Worm (Caenorhabditis elegans) whole organism, L4 larva: ENCODE measurements around the gene F38A1.6.
A peak's percentile ranks its signal among the peaks of the same experiment; 100 is the strongest.

ENCODE experiments used
- T20F7.1 ChIP-seq: fragments of 200-800 bp; sonication (Bioruptor generic); optimal IDR thresholded peaks from 2 replicates; lab custom pipeline; 2018; ENCODE audit warnings: mild to moderate bottlenecking, missing genetic modification characterization, missing compliant biosample characterization
- ceh-82 ChIP-seq: sonication (generic microtip); optimal IDR thresholded peaks from 2 replicates; lab custom pipeline; 2017; ENCODE audit warnings: missing biosample characterization, missing genetic modification characterization
- daf-19 ChIP-seq: fragments of 200-800 bp; sonication (Bioruptor generic); conservative IDR thresholded peaks from 2 replicates; pipeline ENCODE4 v1.3.6; 2022; ENCODE audit warnings: missing genetic modification characterization, missing compliant biosample characterization
- dve-1 ChIP-seq: sonication (generic microtip); optimal IDR thresholded peaks from 2 replicates; lab custom pipeline; 2017; ENCODE audit warnings: antibody characterized with exemption, mild to moderate bottlenecking, missing genetic modification characterization, missing compliant biosample characterization; ENCODE audit not compliant: insufficient read depth
- mep-1 ChIP-seq: fragments of 150-350 bp; sonication (generic microtip); optimal IDR thresholded peaks from 3 replicates; lab custom pipeline; 2014; ENCODE audit warnings: missing biosample characterization, missing genetic modification characterization
- nhr-237 ChIP-seq: sonication (generic microtip); optimal IDR thresholded peaks from 2 replicates; lab custom pipeline; 2017; ENCODE audit warnings: missing biosample characterization, missing genetic modification characterization
- nhr-76 ChIP-seq: fragments of 150-350 bp; optimal IDR thresholded peaks from 2 replicates; lab custom pipeline; 2014; ENCODE audit warnings: missing biosample characterization, missing genetic modification characterization
- pha-4 ChIP-seq, 2 experiments: fragments of 150-350 bp in 1 of 2; fragments of 200-800 bp in 1 of 2; sonication (Bioruptor generic) in 1 of 2; IDR thresholded peaks in 1 of 2; optimal IDR thresholded peaks in 1 of 2; 2 replicates each; pipeline versions ENCODE4 v1.3.6 to Lab custom; 2014 to 2022; ENCODE audit warnings: missing genetic modification characterization in 2 of 2, missing genetic modification reagents in 2 of 2, missing biosample characterization in 1 of 2, missing compliant biosample characterization in 1 of 2
- snpc-4 ChIP-seq: fragments of 150-350 bp; optimal IDR thresholded peaks from 2 replicates; lab custom pipeline; 2014; ENCODE audit warnings: missing biosample characterization, missing genetic modification characterization

ce11 chrIV:1213192-1213591 lies 38.5 kb upstream of the F38A1.6 start:
- TF ChIP-seq snpc-4 (tag; lab: Kevin White, UChicago) (no peak), dve-1 (tag; lab: Kevin White, UChicago) (no peak), nhr-237 (tag; lab: Kevin White, UChicago) (no peak), pha-4 (GFP tag; IDR thresholded peaks at IDR 0.05; lab: Robert Waterston, UW) (no peak), pha-4 (tag; optimal IDR thresholded peaks at IDR 0.05; lab: Kevin White, UChicago) (no peak), nhr-76 (tag; lab: Kevin White, UChicago) (no peak), T20F7.1 (no peak), mep-1 (tag; lab: Kevin White, UChicago) (peak; percentile 30), ceh-82 (no peak), daf-19 (GFP tag; lab: Robert Waterston, UW) (no peak)
